Worm (Caenorhabditis elegans) whole organism, L3 larva: ENCODE results near the gene hoe-1.

Experiments used
- egl-5 ChIP-seq: fragments of 150-350 bp; optimal IDR thresholded peaks from 2 replicates; lab custom pipeline; 2017; ENCODE audit warnings: missing biosample characterization, missing genetic modification reagents, missing genetic modification characterization, inconsistent platforms
- elt-1 ChIP-seq: fragments of 150-350 bp; optimal IDR thresholded peaks from 2 replicates; lab custom pipeline; 2014; ENCODE audit warnings: missing biosample characterization, missing genetic modification characterization
- elt-2 ChIP-seq: sonication (generic microtip); optimal IDR thresholded peaks from 2 replicates; lab custom pipeline; 2016; ENCODE audit warnings: missing genetic modification reagents, mild to moderate bottlenecking, missing genetic modification characterization, missing compliant biosample characterization
- mml-1 ChIP-seq: fragments of 150-350 bp; sonication (generic microtip); optimal IDR thresholded peaks from 3 replicates; lab custom pipeline; 2014; ENCODE audit warnings: missing biosample characterization, missing genetic modification characterization
- nhr-237 ChIP-seq: fragments of 150-350 bp; optimal IDR thresholded peaks from 2 replicates; lab custom pipeline; 2014; ENCODE audit warnings: missing biosample characterization, missing genetic modification characterization
- nhr-25 ChIP-seq: sonication (generic microtip); optimal IDR thresholded peaks from 2 replicates; lab custom pipeline; 2017; ENCODE audit warnings: missing biosample characterization, missing genetic modification characterization
- nhr-76 ChIP-seq: fragments of 150-350 bp; sonication (generic microtip); optimal IDR thresholded peaks from 5 replicates; lab custom pipeline; 2014; ENCODE audit warnings: missing biosample characterization, missing genetic modification characterization
- pqm-1 ChIP-seq: fragments of 150-350 bp; optimal IDR thresholded peaks from 2 replicates; lab custom pipeline; 2017; ENCODE audit warnings: missing biosample characterization, missing genetic modification characterization, inconsistent platforms
- unc-39 ChIP-seq: sonication (generic microtip); optimal IDR thresholded peaks from 4 replicates; lab custom pipeline; 2017; ENCODE audit warnings: missing biosample characterization, missing genetic modification characterization

DNA sequence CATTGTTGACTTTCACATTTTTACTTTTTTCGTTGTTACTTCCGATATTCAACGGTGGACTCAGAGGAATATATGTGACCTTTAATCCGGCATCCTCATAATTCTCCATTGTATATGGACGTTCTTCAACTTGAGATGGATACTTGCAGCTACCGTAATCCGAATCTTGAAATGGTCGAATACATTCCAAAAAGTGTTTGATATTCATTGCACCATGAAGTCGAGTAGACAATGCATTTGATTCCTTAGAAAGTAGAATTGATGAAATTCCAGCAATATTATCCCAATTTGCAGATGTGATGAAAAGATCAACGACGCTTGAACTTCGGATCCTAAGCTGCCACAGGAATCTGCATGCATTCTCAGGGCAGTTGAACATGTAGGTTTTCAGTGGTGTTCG is 1.6 kb downstream of the hoe-1 start:
- TF ChIP-seq nhr-25 (no peak), egl-5 (tag; lab: Kevin White, UChicago) (no peak), pqm-1 (tag; lab: Kevin White, UChicago) (no peak), elt-2 (tag; lab: Kevin White, UChicago) (no peak), unc-39 (tag; lab: Kevin White, UChicago) (no peak), mml-1 (no peak), nhr-237 (tag; lab: Kevin White, UChicago) (no peak), elt-1 (tag; lab: Kevin White, UChicago) (no peak), nhr-76 (tag; lab: Kevin White, UChicago) (no peak)
